Worm (Caenorhabditis elegans): ENCODE results near the gene C25E10.8.

The C25E10.8 gene

ce11 chrV:9024713-9025112, 29.2 kb downstream of the C25E10.8 start, which contains the start of gene bus-1:
Gene bus-1 (minus strand): TSS chrV:9024813.
- TF ChIP-seq elt-4 (tag; optimal IDR thresholded peaks at IDR 0.05) (no peak), ceh-22 (tag; optimal IDR thresholded peaks at IDR 0.05) (no peak), ceh-19 (GFP tag; optimal IDR thresholded peaks at IDR 0.05) (no peak), pha-4 (tag; optimal IDR thresholded peaks at IDR 0.05) (no peak), ama-1 (optimal IDR thresholded peaks at IDR 0.05) (no peak), pha-2 (tag; optimal IDR thresholded peaks at IDR 0.05) (no peak), nhr-11 (tag; optimal IDR thresholded peaks at IDR 0.05) (no peak), lim-6 (tag; optimal IDR thresholded peaks at IDR 0.05) (no peak), nfya-1 (tag; optimal IDR thresholded peaks at IDR 0.05) (no peak), tbx-7 (tag; optimal IDR thresholded peaks at IDR 0.05) (no peak), rnt-1 (tag; optimal IDR thresholded peaks at IDR 0.05) (no peak), nhr-232 (tag; optimal IDR thresholded peaks at IDR 0.05) (no peak), ztf-16 (tag; optimal IDR thresholded peaks at IDR 0.05) (no peak), ceh-34 (tag; optimal IDR thresholded peaks at IDR 0.05) (no peak), hlh-30 (tag; optimal IDR thresholded peaks at IDR 0.05; ENCODE audit: insufficient read depth) (no peak), sox-2 (GFP tag; IDR thresholded peaks at IDR 0.05) (no peak), eyg-1 (tag; optimal IDR thresholded peaks at IDR 0.05) (no peak)

ce11 chrV:9022078-9022477, 31.8 kb downstream of the C25E10.8 start, which contains the start of gene oac-41:
Gene oac-41 (minus strand): TSS chrV:9022178.
- TF ChIP-seq dve-1 (tag; optimal IDR thresholded peaks at IDR 0.05) (no peak), sox-4 (tag; optimal IDR thresholded peaks at IDR 0.05) (no peak)

- TF ChIP-seq C38D4.7 (GFP tag; optimal IDR thresholded peaks at IDR 0.05), result no peak
- TF ChIP-seq nfya-1 (tag; optimal IDR thresholded peaks at IDR 0.05), result no peak
- TF ChIP-seq ceh-30 (tag; optimal IDR thresholded peaks at IDR 0.05), result no peak
- TF ChIP-seq Y22D7AL.16 (tag; optimal IDR thresholded peaks at IDR 0.05), result no peak
- TF ChIP-seq ceh-2 (tag; optimal IDR thresholded peaks at IDR 0.05), result no peak
- no peak for TF ChIP-seq ahr-1 (tag; optimal IDR thresholded peaks at IDR 0.05)
- no peak for TF ChIP-seq hlh-6 (tag; optimal IDR thresholded peaks at IDR 0.05)
These were observed 35.0 kb downstream of the C25E10.8 start for ce11 chrV:9018871-9019270.

- TF ChIP-seq odd-2 (tag; optimal IDR thresholded peaks at IDR 0.05), result no peak
- TF ChIP-seq ceh-14 (tag; optimal IDR thresholded peaks at IDR 0.05), result no peak
- TF ChIP-seq C38D4.7 (GFP tag; optimal IDR thresholded peaks at IDR 0.05), result no peak
- no peak for TF ChIP-seq unc-55 (GFP tag; optimal IDR thresholded peaks at IDR 0.05)
- no peak for TF ChIP-seq T23F11.4 (GFP tag; optimal IDR thresholded peaks at IDR 0.05)
- TF ChIP-seq hlh-15 (tag; optimal IDR thresholded peaks at IDR 0.05), result no peak
- TF ChIP-seq dve-1 (tag; optimal IDR thresholded peaks at IDR 0.05), result no peak
- no peak for TF ChIP-seq ceh-30 (tag; optimal IDR thresholded peaks at IDR 0.05)
- TF ChIP-seq ceh-6 (GFP tag; optimal IDR thresholded peaks at IDR 0.05), result no peak
- no peak for TF ChIP-seq elt-2 (tag; optimal IDR thresholded peaks at IDR 0.05)
These were observed 37.4 kb downstream of the C25E10.8 start, which contains the start of gene oac-40 for ce11 chrV:9016479-9016878. Gene oac-40 (plus strand): TSS chrV:9016779.

ce11 chrV:9015540-9015939, 38.3 kb downstream of the C25E10.8 start, which contains the start of gene srt-18:
Gene srt-18 (minus strand): TSS chrV:9015640.
- TF ChIP-seq ama-1 (optimal IDR thresholded peaks at IDR 0.05) (no peak), nfya-1 (tag; optimal IDR thresholded peaks at IDR 0.05) (no peak), unc-3 (GFP tag; conservative IDR thresholded peaks at IDR 0.05) (no peak), unc-3 (tag; optimal IDR thresholded peaks at IDR 0.05) (no peak), sox-4 (tag; optimal IDR thresholded peaks at IDR 0.05) (no peak), gmeb-2 (tag; optimal IDR thresholded peaks at IDR 0.05) (no peak), fkh-10 (GFP tag; optimal IDR thresholded peaks at IDR 0.05) (no peak), odd-2 (tag; optimal IDR thresholded peaks at IDR 0.05) (no peak), eyg-1 (tag; optimal IDR thresholded peaks at IDR 0.05) (no peak), lim-6 (tag; optimal IDR thresholded peaks at IDR 0.05) (no peak), hlh-6 (tag; optimal IDR thresholded peaks at IDR 0.05) (no peak), pag-3 (tag; optimal IDR thresholded peaks at IDR 0.05; ENCODE audit: borderline replicate concordance) (no peak), F13H6.1 (tag; optimal IDR thresholded peaks at IDR 0.05) (no peak), ceh-19 (GFP tag; optimal IDR thresholded peaks at IDR 0.05) (no peak)
